Worm (Caenorhabditis elegans): ENCODE data around the gene T14G12.12.

The T14G12.12 gene

DNA sequence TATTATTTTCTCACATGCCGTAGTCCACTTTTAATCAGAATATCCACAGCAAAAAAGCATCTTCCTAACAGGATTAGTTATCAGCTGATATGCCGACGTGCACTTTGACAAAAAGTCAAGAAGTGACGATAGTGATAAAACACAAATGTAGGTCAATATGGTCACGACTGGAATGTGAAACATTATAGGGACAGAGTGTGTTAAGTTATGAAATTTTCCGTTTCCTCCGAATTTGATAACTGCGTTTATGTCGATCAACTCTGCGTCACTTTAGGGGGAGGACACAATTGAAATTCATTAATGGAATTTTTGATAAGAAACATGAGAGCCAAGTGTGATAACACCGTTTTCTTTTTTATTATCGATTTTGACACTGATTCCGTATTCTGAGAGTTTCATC is 29.3 kb downstream of the T14G12.12 start, which contains the start of gene aex-4:
Gene aex-4 (plus strand): TSS at position 312 of the 400 bp plus-strand sequence.
- TF ChIP-seq fos-1 (tag; optimal IDR thresholded peaks at IDR 0.05), result peak; percentile 96
- TF ChIP-seq F13H6.1 (tag; optimal IDR thresholded peaks at IDR 0.05), result peak; percentile 47
- peak; percentile 23 for TF ChIP-seq nhr-129 (tag; optimal IDR thresholded peaks at IDR 0.05)
- no peak for TF ChIP-seq lin-39 (tag; optimal IDR thresholded peaks at IDR 0.05)
- no peak for TF ChIP-seq aly-2 (tag; optimal IDR thresholded peaks at IDR 0.05)
- TF ChIP-seq elt-1 (tag; optimal IDR thresholded peaks at IDR 0.05), result no peak
- TF ChIP-seq gmeb-1 (tag; optimal IDR thresholded peaks at IDR 0.05), result peak; percentile 51
- no peak for TF ChIP-seq nhr-10 (tag; optimal IDR thresholded peaks at IDR 0.05)
- TF ChIP-seq sma-9 (GFP tag; optimal IDR thresholded peaks at IDR 0.05), result peak; percentile 85
- TF ChIP-seq sma-9 (tag; optimal IDR thresholded peaks at IDR 0.05), result no peak
- TF ChIP-seq sma-3 (GFP tag; optimal IDR thresholded peaks at IDR 0.05), result no peak
- peak; percentile 64 for TF ChIP-seq crh-2 (tag; optimal IDR thresholded peaks at IDR 0.05)

DNA sequence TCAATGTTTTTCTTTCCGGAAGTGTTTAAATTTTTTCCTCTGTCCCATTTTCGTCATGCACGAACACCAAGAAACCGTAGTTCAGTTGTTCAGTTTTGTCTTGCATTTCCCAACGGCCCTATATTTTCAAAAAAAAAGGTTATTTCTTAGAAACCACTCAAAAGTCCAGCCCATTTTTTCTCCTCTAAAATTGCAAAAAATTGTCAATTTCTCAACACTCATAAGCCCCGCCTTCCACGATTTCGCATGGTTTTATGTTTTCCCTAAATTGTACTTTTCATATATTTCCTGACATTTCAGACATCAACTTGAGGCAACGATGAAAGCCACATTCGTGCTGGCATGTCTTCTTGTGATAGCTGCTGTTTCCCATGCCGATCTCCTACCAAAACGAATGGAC is 31.0 kb downstream of the T14G12.12 start, which contains the start of gene nlp-1:
Gene nlp-1 (plus strand): TSS at position 301 of the 400 bp plus-strand sequence.
- TF ChIP-seq crh-2 (tag; optimal IDR thresholded peaks at IDR 0.05) (no peak), dmd-4 (tag; optimal IDR thresholded peaks at IDR 0.05) (no peak), unc-39 (tag; optimal IDR thresholded peaks at IDR 0.05) (no peak)

DNA sequence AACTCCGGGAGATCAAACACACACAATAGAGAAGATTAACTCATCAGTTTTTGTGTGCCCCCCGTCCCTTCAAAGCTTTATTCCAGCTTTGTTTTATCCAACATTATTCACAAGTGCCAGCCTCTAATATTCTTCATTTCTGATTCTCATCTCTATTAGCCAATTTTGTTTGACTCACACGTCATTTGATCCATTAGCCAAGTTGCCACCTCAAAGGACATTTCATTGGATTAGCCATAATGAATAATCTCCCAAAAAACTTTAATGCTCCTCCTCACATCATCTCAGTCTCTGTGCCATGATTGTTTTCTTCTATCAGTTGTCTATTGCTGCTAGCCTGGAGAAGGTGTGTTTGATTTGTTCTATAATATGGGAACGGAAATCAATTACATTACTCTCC is 32.9 kb downstream of the T14G12.12 start:
- TF ChIP-seq elt-1 (tag; optimal IDR thresholded peaks at IDR 0.05) (no peak), Y55F3AM.14 (GFP tag; optimal IDR thresholded peaks at IDR 0.05) (no peak), gmeb-1 (tag; optimal IDR thresholded peaks at IDR 0.05) (no peak), unc-62 (GFP tag; optimal IDR thresholded peaks at IDR 0.05) (no peak), peb-1 (tag; optimal IDR thresholded peaks at IDR 0.05) (no peak), ceh-82 (tag; optimal IDR thresholded peaks at IDR 0.05) (no peak), lsy-2 (tag; optimal IDR thresholded peaks at IDR 0.05) (no peak), nhr-6 (tag; optimal IDR thresholded peaks at IDR 0.05) (no peak), unc-55 (GFP tag; optimal IDR thresholded peaks at IDR 0.05) (no peak), sem-4 (tag; optimal IDR thresholded peaks at IDR 0.05) (no peak), crh-2 (tag; optimal IDR thresholded peaks at IDR 0.05) (no peak), skn-1 (tag; optimal IDR thresholded peaks at IDR 0.05) (no peak), lin-11 (tag; optimal IDR thresholded peaks at IDR 0.05) (no peak), nhr-21 (tag; optimal IDR thresholded peaks at IDR 0.05) (no peak), R02D3.7 (tag; optimal IDR thresholded peaks at IDR 0.05) (no peak), nhr-11 (tag; optimal IDR thresholded peaks at IDR 0.05) (no peak), fos-1 (tag; optimal IDR thresholded peaks at IDR 0.05) (no peak), ztf-1 (GFP tag; conservative IDR thresholded peaks at IDR 0.05) (no peak)

DNA sequence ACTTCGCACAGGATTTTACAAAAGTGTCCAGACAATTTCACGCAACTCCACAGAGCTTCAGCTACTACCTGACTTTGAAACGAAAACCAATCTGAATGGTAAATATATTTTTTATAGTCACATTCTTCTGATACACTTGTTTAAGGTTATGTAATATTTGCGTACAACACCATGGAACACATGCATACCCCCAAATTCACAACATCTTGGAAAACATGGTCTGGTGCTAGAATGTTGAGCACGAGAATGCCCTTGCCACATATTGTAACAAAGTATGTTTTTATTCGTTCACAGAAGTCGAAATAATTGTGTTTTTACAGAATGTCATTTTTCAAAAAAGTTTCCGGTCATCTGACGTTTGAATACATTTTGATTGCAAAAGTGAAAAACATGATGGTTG is 42.5 kb downstream of the T14G12.12 start:
- TF ChIP-seq nhr-6 (tag; optimal IDR thresholded peaks at IDR 0.05) (no peak), elt-3 (tag; optimal IDR thresholded peaks at IDR 0.05) (no peak), blmp-1 (tag; optimal IDR thresholded peaks at IDR 0.05; ENCODE audit: insufficient read depth) (no peak), alr-1 (tag; optimal IDR thresholded peaks at IDR 0.05) (no peak), ztf-4 (tag; optimal IDR thresholded peaks at IDR 0.05) (no peak), egl-27 (tag; optimal IDR thresholded peaks at IDR 0.05) (no peak)

DNA sequence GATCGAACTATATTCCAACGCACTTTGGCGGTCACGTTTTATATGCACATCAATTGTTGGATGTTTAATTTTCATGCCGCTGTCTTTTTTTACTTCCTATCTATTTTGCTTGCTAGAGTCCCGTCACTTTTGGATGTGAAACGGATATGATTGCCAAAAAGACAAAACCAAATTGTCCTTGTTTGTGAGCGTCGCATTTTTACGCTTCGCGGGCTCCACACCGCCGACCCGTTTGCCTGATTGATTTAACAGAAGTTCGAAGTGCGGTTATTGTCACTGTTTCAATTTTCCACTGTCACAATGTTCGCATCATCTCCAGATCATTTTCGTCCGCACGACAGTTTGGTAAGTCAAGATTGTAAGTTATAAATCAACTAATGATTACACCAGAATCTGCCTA is 43.5 kb downstream of the T14G12.12 start, which contains the start of gene C01C4.2:
Gene C01C4.2 (plus strand): TSS at position 301 of the 400 bp plus-strand sequence.
- TF ChIP-seq sem-4 (tag; optimal IDR thresholded peaks at IDR 0.05), result no peak
- TF ChIP-seq elt-3 (tag; optimal IDR thresholded peaks at IDR 0.05), result no peak
- TF ChIP-seq blmp-1 (tag; optimal IDR thresholded peaks at IDR 0.05; ENCODE audit: insufficient read depth), result no peak
- no peak for TF ChIP-seq sma-9 (GFP tag; optimal IDR thresholded peaks at IDR 0.05)
- no peak for TF ChIP-seq sma-9 (tag; optimal IDR thresholded peaks at IDR 0.05)
- no peak for TF ChIP-seq gmeb-1 (tag; optimal IDR thresholded peaks at IDR 0.05)
- no peak for TF ChIP-seq nhr-25 (tag; optimal IDR thresholded peaks at IDR 0.05)
- no peak for TF ChIP-seq ZK546.5 (tag; optimal IDR thresholded peaks at IDR 0.05)

Measured in whole organism, L2 larva.